Fruit fly (Drosophila melanogaster): Measurements from ENCODE around the gene Ykt6.

Ykt6 gene

dm6 chrX:7968215-7968799, 48.1 kb downstream of the Ykt6 start, which contains the start of gene sws (continued):
- TF ChIP-seq CG34406 (GFP tag; optimal IDR thresholded peaks at IDR 0.05) (peak; percentile 58), CG6808 (GFP tag; optimal IDR thresholded peaks at IDR 0.05) (no peak), Ets21C (GFP tag; optimal IDR thresholded peaks at IDR 0.05) (peak; percentile 7), Eip78C (GFP tag) (peak; percentile 74), achi (GFP tag; optimal IDR thresholded peaks at IDR 0.05) (peak; percentile 55)

- TF ChIP-seq salr (GFP tag; optimal IDR thresholded peaks at IDR 0.05) (no peak), Hr39 (GFP tag; optimal IDR thresholded peaks at IDR 0.05) (no peak), Sox14 (GFP tag; optimal IDR thresholded peaks at IDR 0.05) (peak; percentile 81), CG10669 (GFP tag; optimal IDR thresholded peaks at IDR 0.05) (no peak), Ets96B (tag; optimal IDR thresholded peaks at IDR 0.05) (no peak), CG6792 (GFP tag; optimal IDR thresholded peaks at IDR 0.05) (no peak), CG10631 (GFP tag; optimal IDR thresholded peaks at IDR 0.05) (no peak), CG15336 (GFP tag; IDR thresholded peaks at IDR 0.05) (no peak), spab (GFP tag; optimal IDR thresholded peaks at IDR 0.05) (no peak), fd59A (GFP tag; optimal IDR thresholded peaks at IDR 0.05) (no peak), CG6276 (GFP tag; optimal IDR thresholded peaks at IDR 0.05) (no peak), dac (GFP tag; optimal IDR thresholded peaks at IDR 0.05) (no peak), Eip78C (GFP tag) (peak; percentile 78), topi (GFP tag; optimal IDR thresholded peaks at IDR 0.05) (peak; percentile 30), CG8632 (GFP tag; optimal IDR thresholded peaks at IDR 0.05) (no peak), CG6163 (GFP tag; IDR thresholded peaks at IDR 0.05) (peak; percentile 27; the same call in 1 of the 3 replicates), CG3919 (GFP tag; optimal IDR thresholded peaks at IDR 0.05) (peak; percentile 22), CG11902 (GFP tag; optimal IDR thresholded peaks at IDR 0.05) (no peak), CG6808 (GFP tag; optimal IDR thresholded peaks at IDR 0.05) (peak; percentile 25), Hr38 (GFP tag; optimal IDR thresholded peaks at IDR 0.05) (no peak), vri (GFP tag; optimal IDR thresholded peaks at IDR 0.05) (no peak), CG3032 (tag; optimal IDR thresholded peaks at IDR 0.05) (peak; percentile 10), eg (GFP tag; IDR thresholded peaks at IDR 0.05) (0 out of 3 replicates have a peak, but pooled peaks have one; percentile 15), esn (GFP tag; optimal IDR thresholded peaks at IDR 0.05) (peak; percentile 11), dsx (GFP tag; optimal IDR thresholded peaks at IDR 0.05; ENCODE audit: poor library complexity, severe bottlenecking) (peak; percentile 23), CG11294 (GFP tag; IDR thresholded peaks at IDR 0.05) (no peak), ss (GFP tag; optimal IDR thresholded peaks at IDR 0.05) (peak in 1 of 2 experiments; percentile 35), achi (GFP tag; optimal IDR thresholded peaks at IDR 0.05) (peak; percentile 4), pdm3 (GFP tag; optimal IDR thresholded peaks at IDR 0.05) (no peak), CG16779 (tag; optimal IDR thresholded peaks at IDR 0.05) (peak; percentile 1), cyc (GFP tag; optimal IDR thresholded peaks at IDR 0.05) (no peak), svp (GFP tag) (no peak), Sox102F (GFP tag; optimal IDR thresholded peaks at IDR 0.05) (no peak), CG11762 (GFP tag; optimal IDR thresholded peaks at IDR 0.05; ENCODE audit: insufficient read depth) (no peak), acj6 (GFP tag; optimal IDR thresholded peaks at IDR 0.05) (no peak), CG6854 (GFP tag; optimal IDR thresholded peaks at IDR 0.05) (peak; percentile 16), CG8319 (GFP tag; optimal IDR thresholded peaks at IDR 0.05) (no peak), fd85E (GFP tag; optimal IDR thresholded peaks at IDR 0.05) (no peak), CG4318 (GFP tag; optimal IDR thresholded peaks at IDR 0.05) (no peak), net (GFP tag; optimal IDR thresholded peaks at IDR 0.05) (no peak), CG1621 (tag; optimal IDR thresholded peaks at IDR 0.05) (no peak), CG7368 (GFP tag; optimal IDR thresholded peaks at IDR 0.05) (no peak)
Measured at dm6 chrX:7969188-7969829, 49.1 kb downstream of the Ykt6 start.

Data from whole organism, prepupa.